Fruit fly (Drosophila melanogaster): Measurements from ENCODE around the gene CHKov1.

- TF ChIP-seq pan (optimal IDR thresholded peaks at IDR 0.05) (no peak), CG8478 (optimal IDR thresholded peaks at IDR 0.05) (no peak), EcR (GFP tag; optimal IDR thresholded peaks at IDR 0.05) (no peak), Dll (optimal IDR thresholded peaks at IDR 0.05) (no peak)
Measured at dm6 chr3R:25277112-25277511, 52.0 kb downstream of the CHKov1 start, which contains the start of gene CG10513.
